Fruit fly (Drosophila melanogaster) whole organism, embryonic: Measurements from ENCODE around the gene Mdh1.

ENCODE experiments used
- Adf1 ChIP-seq: fragments of 200-800 bp; sonication (Bioruptor generic); IDR thresholded peaks from 2 replicates; pipeline ENCODE4 v1.3.6; 2022; ENCODE audit warnings: missing biosample characterization, missing genetic modification characterization
- Atf-2 ChIP-seq: fragments of 200-800 bp; sonication (Bioruptor generic); optimal IDR thresholded peaks from 2 replicates; lab custom pipeline; 2016; ENCODE audit warnings: missing biosample characterization, missing genetic modification characterization
- Awh ChIP-seq: fragments of 200-800 bp; sonication (Bioruptor generic); IDR thresholded peaks from 2 replicates; pipeline ENCODE4, ENCODE4 v1.3.6; 2022; ENCODE audit warnings: missing biosample characterization, missing genetic modification characterization
- B-H1 ChIP-seq: fragments of 200-800 bp; sonication (Bioruptor generic); IDR thresholded peaks from 3 replicates; pipeline ENCODE4 v1.3.6; 2022; ENCODE audit warnings: missing biosample characterization, missing genetic modification characterization
- C15 ChIP-seq: fragments of 200-800 bp; sonication (Bioruptor generic); IDR thresholded peaks from 3 replicates; pipeline ENCODE4 v1.3.6; 2022; ENCODE audit warnings: missing biosample characterization, missing genetic modification characterization
- CG10959 ChIP-seq: fragments of 200-800 bp; sonication (Bioruptor generic); IDR thresholded peaks from 2 replicates; pipeline ENCODE4 v1.3.6; 2022; ENCODE audit warnings: missing biosample characterization, missing genetic modification characterization
- CG12104 ChIP-seq: fragments of 200-800 bp; sonication (Bioruptor generic); optimal IDR thresholded peaks from 3 replicates; lab custom pipeline; 2016; ENCODE audit warnings: missing biosample characterization, missing genetic modification characterization
- CG13287 ChIP-seq: fragments of 200-800 bp; sonication (Bioruptor generic); IDR thresholded peaks from 2 replicates; pipeline ENCODE4 v1.3.6; 2022; ENCODE audit warnings: missing biosample characterization, missing genetic modification characterization; ENCODE audit not compliant: partially characterized antibody
- CG14860 ChIP-seq: fragments of 200-800 bp; sonication (Bioruptor generic); IDR thresholded peaks from 3 replicates; pipeline ENCODE4 v1.3.6; 2022; ENCODE audit warnings: missing biosample characterization, missing genetic modification characterization; ENCODE audit not compliant: partially characterized antibody
- CG1529 ChIP-seq: fragments of 200-800 bp; sonication (Bioruptor generic); optimal IDR thresholded peaks from 3 replicates; lab custom pipeline; 2018; ENCODE audit warnings: missing biosample characterization, missing genetic modification characterization
- CG15479 ChIP-seq: fragments of 200-800 bp; sonication (Bioruptor generic); optimal IDR thresholded peaks from 3 replicates; lab custom pipeline; 2019; ENCODE audit warnings: missing biosample characterization, mild to moderate bottlenecking, missing genetic modification characterization, moderate library complexity
- CG1603 ChIP-seq: fragments of 200-800 bp; sonication (Bioruptor generic); optimal IDR thresholded peaks from 2 replicates; lab custom pipeline; 2019; ENCODE audit warnings: missing biosample characterization, mild to moderate bottlenecking, missing genetic modification characterization, moderate library complexity
- CG16815 ChIP-seq: fragments of 200-800 bp; sonication (Bioruptor generic); optimal IDR thresholded peaks from 3 replicates; lab custom pipeline; 2017; ENCODE audit warnings: missing biosample characterization, mild to moderate bottlenecking, missing genetic modification characterization
- CG17802 ChIP-seq: fragments of 200-800 bp; sonication (Bioruptor generic); optimal IDR thresholded peaks from 2 replicates; lab custom pipeline; 2018; ENCODE audit warnings: missing biosample characterization, mild to moderate bottlenecking, missing genetic modification characterization, moderate library complexity
- CG18262 ChIP-seq: fragments of 200-800 bp; optimal IDR thresholded peaks from 3 replicates; lab custom pipeline; 2019; ENCODE audit warnings: missing biosample characterization, mild to moderate bottlenecking, missing genetic modification characterization, moderate library complexity
- CG18476 ChIP-seq: fragments of 200-800 bp; sonication (Bioruptor generic); optimal IDR thresholded peaks from 2 replicates; lab custom pipeline; 2016; ENCODE audit warnings: missing biosample characterization, mild to moderate bottlenecking, missing genetic modification characterization
- CG32772 ChIP-seq: fragments of 200-800 bp; sonication (Bioruptor generic); IDR thresholded peaks from 2 replicates; pipeline ENCODE4 v1.3.6; 2022; ENCODE audit warnings: missing biosample characterization, missing genetic modification characterization
- CG33213 ChIP-seq: fragments of 200-800 bp; sonication (Bioruptor generic); optimal IDR thresholded peaks from 3 replicates; lab custom pipeline; 2016; ENCODE audit warnings: missing biosample characterization, missing genetic modification characterization
- CG34422 ChIP-seq: fragments of 200-800 bp; sonication (Bioruptor generic); IDR thresholded peaks from 3 replicates; pipeline ENCODE4 v1.3.6; 2022; ENCODE audit warnings: missing biosample characterization, missing genetic modification characterization
- CG4404 ChIP-seq: fragments of 200-800 bp; sonication (Bioruptor generic); IDR thresholded peaks from 2 replicates; pipeline ENCODE4 v1.3.6; 2022; ENCODE audit warnings: missing biosample characterization, missing genetic modification characterization
- CG6254 ChIP-seq: fragments of 200-800 bp; sonication (Bioruptor generic); optimal IDR thresholded peaks from 3 replicates; lab custom pipeline; 2017; ENCODE audit warnings: mild to moderate bottlenecking, missing biosample characterization, missing genetic modification reagents, missing genetic modification characterization
- CG6654 ChIP-seq: fragments of 200-800 bp; sonication (Bioruptor generic); optimal IDR thresholded peaks from 2 replicates; lab custom pipeline; 2017; ENCODE audit warnings: missing biosample characterization, mild to moderate bottlenecking, missing genetic modification characterization
- CG6765 ChIP-seq: fragments of 200-800 bp; sonication (Bioruptor generic); optimal IDR thresholded peaks from 3 replicates; lab custom pipeline; 2017; ENCODE audit warnings: missing biosample characterization, mild to moderate bottlenecking, missing genetic modification characterization
- CG7963 ChIP-seq: fragments of 200-800 bp; sonication (Bioruptor generic); IDR thresholded peaks from 3 replicates; pipeline ENCODE4 v1.3.6; 2022; ENCODE audit warnings: missing biosample characterization, missing genetic modification characterization; ENCODE audit not compliant: partially characterized antibody
- CG8924 ChIP-seq: fragments of 200-800 bp; optimal IDR thresholded peaks from 3 replicates; lab custom pipeline; 2019; ENCODE audit warnings: missing biosample characterization, mild to moderate bottlenecking, missing genetic modification characterization, moderate library complexity
- Dref ChIP-seq: fragments of 200-800 bp; sonication (Bioruptor generic); IDR thresholded peaks from 2 replicates; pipeline ENCODE4 v1.3.6; 2022; ENCODE audit warnings: missing biosample characterization, missing genetic modification characterization
- Fer3 ChIP-seq: fragments of 200-800 bp; sonication (Bioruptor generic); optimal IDR thresholded peaks from 2 replicates; lab custom pipeline; 2018; ENCODE audit warnings: missing biosample characterization, mild to moderate bottlenecking, missing genetic modification characterization, moderate library complexity
- Hey ChIP-seq: fragments of 200-800 bp; sonication (Bioruptor generic); optimal IDR thresholded peaks from 3 replicates; lab custom pipeline; 2018; ENCODE audit warnings: missing biosample characterization, mild to moderate bottlenecking, missing genetic modification characterization
- Hsf ChIP-seq: fragments of 200-800 bp; sonication (Bioruptor generic); optimal IDR thresholded peaks from 3 replicates; lab custom pipeline; 2016; ENCODE audit warnings: missing biosample characterization, missing genetic modification characterization
- Mrtf ChIP-seq: fragments of 200-800 bp; sonication (Bioruptor generic); IDR thresholded peaks from 3 replicates; pipeline ENCODE4 v1.3.6; 2022; ENCODE audit warnings: missing biosample characterization, missing genetic modification characterization
- Pdp1 ChIP-seq, 2 experiments: fragments of 200-800 bp; sonication (Bioruptor generic); optimal IDR thresholded peaks; 3 replicates each; lab custom pipeline; 2016; ENCODE audit warnings: missing biosample characterization in 2 of 2, missing genetic modification characterization in 2 of 2, mild to moderate bottlenecking in 1 of 2, moderate library complexity in 1 of 2
- TFAM ChIP-seq: fragments of 200-800 bp; sonication (Bioruptor generic); optimal IDR thresholded peaks from 2 replicates; lab custom pipeline; 2017; ENCODE audit warnings: missing biosample characterization, missing genetic modification characterization, inconsistent platforms
- Vsx1 ChIP-seq: fragments of 200-800 bp; sonication (Bioruptor generic); optimal IDR thresholded peaks from 2 replicates; lab custom pipeline; 2017; ENCODE audit warnings: missing biosample characterization, mild to moderate bottlenecking, missing genetic modification characterization, missing genetic modification reagents
- aop ChIP-seq: fragments of 200-800 bp; sonication (Bioruptor generic); IDR thresholded peaks from 2 replicates; pipeline ENCODE4 v1.3.6; 2022; ENCODE audit warnings: missing biosample characterization, missing genetic modification characterization
- corto ChIP-seq: fragments of 200-800 bp; sonication (Bioruptor generic); optimal IDR thresholded peaks from 2 replicates; lab custom pipeline; 2016; ENCODE audit warnings: missing biosample characterization, mild to moderate bottlenecking, missing genetic modification characterization, moderate library complexity
- dmrt99B ChIP-seq: fragments of 200-800 bp; sonication (Bioruptor generic); optimal IDR thresholded peaks from 2 replicates; lab custom pipeline; 2018; ENCODE audit warnings: missing biosample characterization, mild to moderate bottlenecking, missing genetic modification characterization, moderate library complexity
- ems ChIP-seq: fragments of 200-800 bp; sonication (Bioruptor generic); optimal IDR thresholded peaks from 3 replicates; lab custom pipeline; 2016; ENCODE audit warnings: missing biosample characterization, missing genetic modification characterization
- gce ChIP-seq: fragments of 200-800 bp; sonication (Bioruptor generic); IDR thresholded peaks from 3 replicates; pipeline ENCODE4 v1.3.6; 2022; ENCODE audit warnings: missing biosample characterization, missing genetic modification characterization
- gsb ChIP-seq: fragments of 200-800 bp; sonication (Bioruptor generic); IDR thresholded peaks from 2 replicates; pipeline ENCODE4 v1.3.6; 2022; ENCODE audit warnings: missing biosample characterization, missing genetic modification characterization
- gsb-n ChIP-seq: fragments of 200-800 bp; sonication (Bioruptor generic); optimal IDR thresholded peaks from 3 replicates; lab custom pipeline; 2018; ENCODE audit warnings: missing biosample characterization, mild to moderate bottlenecking, missing genetic modification characterization
- inv ChIP-seq: fragments of 200-800 bp; sonication (Bioruptor generic); IDR thresholded peaks from 2 replicates; pipeline ENCODE4 v1.3.6; 2022; ENCODE audit warnings: missing biosample characterization, missing genetic modification characterization; ENCODE audit not compliant: partially characterized antibody
- jing ChIP-seq: fragments of 200-800 bp; sonication (Bioruptor generic); optimal IDR thresholded peaks from 2 replicates; lab custom pipeline; 2018; ENCODE audit warnings: missing biosample characterization, mild to moderate bottlenecking, missing genetic modification characterization
- knrl ChIP-seq: fragments of 200-800 bp; sonication (Bioruptor generic); IDR thresholded peaks from 3 replicates; pipeline ENCODE4 v1.3.6; 2022; ENCODE audit warnings: missing biosample characterization, missing genetic modification characterization; ENCODE audit not compliant: partially characterized antibody
- lmd ChIP-seq: fragments of 200-800 bp; sonication (Bioruptor generic); IDR thresholded peaks from 2 replicates; pipeline ENCODE4 v1.3.6; 2022; ENCODE audit warnings: missing biosample characterization, missing genetic modification characterization
- mld ChIP-seq: fragments of 200-800 bp; sonication (Bioruptor generic); IDR thresholded peaks from 3 replicates; pipeline ENCODE4 v1.3.6; 2022; ENCODE audit warnings: missing biosample characterization, missing genetic modification characterization; ENCODE audit not compliant: partially characterized antibody
- pfk ChIP-seq: fragments of 200-800 bp; sonication (Bioruptor generic); optimal IDR thresholded peaks from 2 replicates; lab custom pipeline; 2018; ENCODE audit warnings: missing biosample characterization, mild to moderate bottlenecking, missing genetic modification characterization, moderate library complexity
- prd ChIP-seq, 3 experiments: fragments of >200 bp in 2 of 3; fragments of 200-800 bp in 1 of 3; sonication (Bioruptor generic) in 1 of 3; optimal IDR thresholded peaks in 2 of 3; IDR thresholded peaks in 1 of 3; 2 replicates in 2 of 3; 3 replicates in 1 of 3; pipeline versions ENCODE4 v1.3.6 to Lab custom; 2017 to 2022; ENCODE audit warnings: missing biosample characterization in 1 of 3, missing genetic modification characterization in 1 of 3
- scrt ChIP-seq: fragments of 200-800 bp; sonication (Bioruptor generic); optimal IDR thresholded peaks from 2 replicates; lab custom pipeline; 2018; ENCODE audit warnings: missing biosample characterization, mild to moderate bottlenecking, missing genetic modification characterization, moderate library complexity
- sisA ChIP-seq: fragments of 200-800 bp; sonication (Bioruptor generic); IDR thresholded peaks from 2 replicates; pipeline ENCODE4 v1.3.6; 2022; ENCODE audit warnings: missing biosample characterization, missing genetic modification characterization
- stwl ChIP-seq: fragments of 200-800 bp; sonication (Bioruptor generic); optimal IDR thresholded peaks from 3 replicates; lab custom pipeline; 2018; ENCODE audit warnings: missing biosample characterization, mild to moderate bottlenecking, missing genetic modification characterization, moderate library complexity

Gene Mdh1

dm6 chr2L:10428528-10428927 is 32.4 kb upstream of the Mdh1 start, which contains the start of gene CG5188 (continued):
- TF ChIP-seq gce (GFP tag; lab: Robert Waterston, UW), result 0 out of 3 replicates have a peak, but pooled peaks have one; percentile 48
- peak; percentile 9 for TF ChIP-seq CG1529 (GFP tag; lab: Kevin White, UChicago)
- no peak for TF ChIP-seq CG15479 (GFP tag; lab: Kevin White, UChicago)
- TF ChIP-seq corto (GFP tag; lab: Kevin White, UChicago), result no peak
- TF ChIP-seq stwl, result peak; percentile 90
- no peak for TF ChIP-seq CG18476
- TF ChIP-seq inv (GFP tag; lab: Robert Waterston, UW), result no peak
- TF ChIP-seq CG7963 (GFP tag; lab: Robert Waterston, UW), result no peak
- peak; percentile 14; the same call in 1 of the 2 replicates for TF ChIP-seq lmd (GFP tag; lab: Robert Waterston, UW)
- no peak for TF ChIP-seq CG33213
- no peak for TF ChIP-seq gsb (GFP tag; lab: Robert Waterston, UW)
- no peak for TF ChIP-seq Mrtf (GFP tag; lab: Robert Waterston, UW)
- no peak for TF ChIP-seq CG10959 (GFP tag; lab: Robert Waterston, UW)
- TF ChIP-seq jing (GFP tag; lab: Kevin White, UChicago), result no peak
- TF ChIP-seq TFAM (GFP tag; lab: Kevin White, UChicago), result no peak
- TF ChIP-seq Dref (GFP tag; lab: Robert Waterston, UW), result no peak
- TF ChIP-seq Fer3 (tag; lab: Kevin White, UChicago), result peak; percentile 53
- no peak for TF ChIP-seq Atf-2 (GFP tag; lab: Kevin White, UChicago)
- peak; percentile 53 for TF ChIP-seq CG8924 (tag; lab: Kevin White, UChicago)
- no peak for TF ChIP-seq scrt (GFP tag; lab: Kevin White, UChicago)
- no peak for TF ChIP-seq CG17802 (tag; lab: Kevin White, UChicago)
- no peak for TF ChIP-seq CG32772 (GFP tag; lab: Robert Waterston, UW)
- peak; percentile 27 for TF ChIP-seq Hsf (GFP tag; lab: Kevin White, UChicago)
- no peak for TF ChIP-seq CG14860
- no peak for TF ChIP-seq C15 (GFP tag; lab: Robert Waterston, UW)
- no peak for TF ChIP-seq Adf1 (GFP tag; lab: Robert Waterston, UW)
- no peak for TF ChIP-seq mld (GFP tag; lab: Robert Waterston, UW)
- TF ChIP-seq ems (GFP tag; lab: Kevin White, UChicago), result no peak
- TF ChIP-seq CG6765 (GFP tag; lab: Kevin White, UChicago), result no peak
- no peak for TF ChIP-seq CG16815 (GFP tag; lab: Kevin White, UChicago)
- TF ChIP-seq CG1603 (tag; lab: Kevin White, UChicago), result peak; percentile 28
- TF ChIP-seq CG34422 (GFP tag; lab: Robert Waterston, UW), result peak; percentile 63; the same call in 2 of the 3 replicates
- no peak for TF ChIP-seq CG6654 (GFP tag; lab: Kevin White, UChicago)
- TF ChIP-seq Hey (tag; lab: Kevin White, UChicago), result no peak
- no peak for TF ChIP-seq CG6254 (GFP tag; lab: Kevin White, UChicago)
- TF ChIP-seq Awh (GFP tag; lab: Robert Waterston, UW), result no peak
- TF ChIP-seq knrl (GFP tag; lab: Robert Waterston, UW), result peak; percentile 20; the same call in 1 of the 3 replicates
- no peak for TF ChIP-seq CG4404 (GFP tag; lab: Robert Waterston, UW)
- no peak for TF ChIP-seq prd (optimal IDR thresholded peaks at IDR 0.05; lab: Kevin White, UChicago)
- TF ChIP-seq prd (GFP tag; IDR thresholded peaks at IDR 0.05; lab: Robert Waterston, UW), result 0 out of 3 replicates have a peak, but pooled peaks have one; percentile 23
- no peak; the same call in 2 of the 3 replicates for TF ChIP-seq B-H1
- no peak for TF ChIP-seq gsb-n (tag; lab: Kevin White, UChicago)
- TF ChIP-seq sisA (GFP tag; lab: Robert Waterston, UW), result no peak; the same call in 1 of the 2 replicates
- TF ChIP-seq CG13287 (GFP tag; lab: Robert Waterston, UW), result peak; percentile 62; the same call in 1 of the 2 replicates
- no peak for TF ChIP-seq Vsx1 (GFP tag; lab: Kevin White, UChicago)
- TF ChIP-seq Pdp1 (GFP tag; optimal IDR thresholded peaks at IDR 0.05; lab: Kevin White, UChicago), result peak in 1 of 2 experiments; percentile 98
- no peak for TF ChIP-seq aop
- peak; percentile 49 for TF ChIP-seq CG18262
- no peak for TF ChIP-seq pfk (GFP tag; lab: Kevin White, UChicago)
- TF ChIP-seq dmrt99B (tag; lab: Kevin White, UChicago), result no peak
- TF ChIP-seq CG12104 (GFP tag; lab: Kevin White, UChicago), result no peak
